Worm (Caenorhabditis elegans): ENCODE data around the gene F53F4.18.

DNA sequence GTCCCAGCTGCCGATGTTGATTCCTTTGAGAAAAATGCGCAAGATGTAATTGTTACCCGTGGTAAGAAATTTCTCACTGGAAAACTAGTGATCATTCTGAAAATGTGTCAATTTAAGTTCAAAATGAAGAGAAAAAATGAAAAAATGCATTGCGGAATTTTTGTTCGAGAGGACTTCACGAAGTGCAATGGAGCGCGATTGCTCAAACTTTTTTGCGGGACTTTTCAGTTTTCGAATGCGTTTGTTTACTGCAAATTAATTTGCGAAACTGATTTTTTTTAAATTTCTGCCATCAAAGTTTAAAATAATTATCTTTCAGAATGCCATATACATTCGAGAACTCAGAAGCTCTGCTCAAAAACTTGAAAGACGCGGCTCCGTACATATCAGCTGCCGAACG is 21.4 kb upstream of the F53F4.18 start, which contains the start of the genes nuaf-1 and bir-2:
- TF ChIP-seq F26F4.8 (GFP tag; conservative IDR thresholded peaks at IDR 0.05) (no peak), lin-39 (tag; optimal IDR thresholded peaks at IDR 0.05) (no peak), dpl-1 (GFP tag; optimal IDR thresholded peaks at IDR 0.05) (peak; percentile 81), dmd-9 (GFP tag; IDR thresholded peaks at IDR 0.05) (no peak)
